Worm (Caenorhabditis elegans) whole organism, dauer: Measurements from ENCODE around the gene asp-17.
"Not testable (repeated sequence)": the region's sequence is repeated elsewhere in the genome, so short reads cannot be mapped to it uniquely, and the experiment has no call there.

Source experiments
- unc-62 ChIP-seq: sonication (generic microtip); optimal IDR thresholded peaks from 2 replicates; lab custom pipeline; 2017; ENCODE audit warnings: missing biosample characterization, missing genetic modification reagents, missing genetic modification characterization

Gene asp-17

ce11 chrV:19042256-19042655, 5.1 kb upstream of the asp-17 start, which contains the start of gene asp-16:
Gene asp-16, minus strand, starts transcription at chrV:19042605.
- no peak for TF ChIP-seq unc-62

- no peak for TF ChIP-seq unc-62
Measured at ce11 chrV:19036061-19036460, 1.1 kb downstream of the asp-17 start.

ce11 chrV:19031456-19031855, 5.7 kb downstream of the asp-17 start, which contains the start of gene Y39B6A.27:
Gene Y39B6A.27, plus strand, starts transcription at chrV:19031756.
- TF ChIP-seq unc-62: no peak

ce11 chrV:19027338-19027737, 9.8 kb downstream of the asp-17 start:
- no peak for TF ChIP-seq unc-62

ce11 chrV:19026163-19026562, 11.0 kb downstream of the asp-17 start, which contains the start of gene Y39B6A.25:
Gene Y39B6A.25, plus strand, starts transcription at chrV:19026463.
- no peak for TF ChIP-seq unc-62

- no peak for TF ChIP-seq unc-62
Measured at ce11 chrV:19024683-19025082, 12.4 kb downstream of the asp-17 start, which contains the start of gene Y39B6A.29. Gene Y39B6A.29, minus strand, starts transcription at chrV:19024783.

- TF ChIP-seq unc-62: no peak
Measured at ce11 chrV:19019239-19019638, 17.9 kb downstream of the asp-17 start.

- not testable (repeated sequence) for TF ChIP-seq unc-62
Measured at ce11 chrV:19014273-19014672, 22.8 kb downstream of the asp-17 start, which contains the start of gene Y39B6A.30. Gene Y39B6A.30, plus strand, starts transcription at chrV:19014573.

ce11 chrV:19013215-19013614, 23.9 kb downstream of the asp-17 start:
- TF ChIP-seq unc-62: no peak

ce11 chrV:19010405-19010804, 26.7 kb downstream of the asp-17 start:
- no peak for TF ChIP-seq unc-62

- TF ChIP-seq unc-62: no peak
Measured at ce11 chrV:19001656-19002055, 35.5 kb downstream of the asp-17 start, which contains the start of gene Y39B6A.33. Gene Y39B6A.33, plus strand, starts transcription at chrV:19001956.

- no peak for TF ChIP-seq unc-62
Measured at ce11 chrV:19001016-19001415, 36.1 kb downstream of the asp-17 start, which contains the start of gene Y39B6A.34. Gene Y39B6A.34, plus strand, starts transcription at chrV:19001018.

ce11 chrV:19000542-19000941, 36.6 kb downstream of the asp-17 start:
- no peak for TF ChIP-seq unc-62

- TF ChIP-seq unc-62: no peak
Measured at ce11 chrV:18998045-18998444, 39.1 kb downstream of the asp-17 start, which contains the start of gene tgt-2. Gene tgt-2, plus strand, starts transcription at chrV:18998345.

ce11 chrV:18993535-18993990, 43.6 kb downstream of the asp-17 start, which contains the start of gene gtf-2F2:
Gene gtf-2F2, plus strand, starts transcription at chrV:18993940.
- TF ChIP-seq unc-62: no peak

ce11 chrV:18993017-18993416, 44.1 kb downstream of the asp-17 start:
- no peak for TF ChIP-seq unc-62

- TF ChIP-seq unc-62: no peak
Measured at ce11 chrV:18990958-18991357, 46.2 kb downstream of the asp-17 start.

- TF ChIP-seq unc-62: no peak
Measured at ce11 chrV:18990238-18990901, 46.8 kb downstream of the asp-17 start, which contains the start of the genes reps-1 and Y39B6A.37. Gene reps-1, minus strand, starts transcription at chrV:18990500. Gene Y39B6A.37, plus strand, starts transcription at chrV:18990851.
